Fruit fly (Drosophila melanogaster): ENCODE results near the gene Tsp29Fa.

Tsp29Fa gene

dm6 chr2L:8933710-8934242 is at the start of gene Tsp29Fa:
Gene Tsp29Fa (plus strand): TSS chr2L:8933962.
- no peak for TF ChIP-seq CG15710 (tag; optimal IDR thresholded peaks at IDR 0.05)
- TF ChIP-seq CG10348 (GFP tag; IDR thresholded peaks at IDR 0.05): no peak
- no peak for TF ChIP-seq CG4496 (GFP tag; IDR thresholded peaks at IDR 0.05)
- no peak for TF ChIP-seq fd96Ca (GFP tag; IDR thresholded peaks at IDR 0.05)
- TF ChIP-seq CG17806 (tag; optimal IDR thresholded peaks at IDR 0.05): no peak
- TF ChIP-seq EcR (GFP tag; optimal IDR thresholded peaks at IDR 0.05): no peak

- no peak for TF ChIP-seq gl (tag; optimal IDR thresholded peaks at IDR 0.05)
- no peak for TF ChIP-seq CG15710 (tag; optimal IDR thresholded peaks at IDR 0.05)
- no peak for TF ChIP-seq EcR (GFP tag; optimal IDR thresholded peaks at IDR 0.05)
- TF ChIP-seq Snoo (tag; optimal IDR thresholded peaks at IDR 0.05): no peak
- no peak for TF ChIP-seq Ets98B (GFP tag; IDR thresholded peaks at IDR 0.05)
- TF ChIP-seq D1 (tag; optimal IDR thresholded peaks at IDR 0.05): no peak
- TF ChIP-seq Pif1A (GFP tag; optimal IDR thresholded peaks at IDR 0.05): no peak
- no peak for TF ChIP-seq CG9948 (tag; optimal IDR thresholded peaks at IDR 0.05)
- no peak for TF ChIP-seq CG8301 (tag; optimal IDR thresholded peaks at IDR 0.05)
- TF ChIP-seq CG32121 (GFP tag; IDR thresholded peaks at IDR 0.05): no peak
- no peak for TF ChIP-seq CG34367 (tag; optimal IDR thresholded peaks at IDR 0.05)
- TF ChIP-seq CG8159 (tag; optimal IDR thresholded peaks at IDR 0.05): no peak
- no peak for TF ChIP-seq CG4496 (GFP tag; IDR thresholded peaks at IDR 0.05)
- no peak for TF ChIP-seq fd96Ca (GFP tag; IDR thresholded peaks at IDR 0.05)
- no peak for TF ChIP-seq CG13204 (GFP tag; optimal IDR thresholded peaks at IDR 0.05)
- TF ChIP-seq Pif1B (GFP tag; optimal IDR thresholded peaks at IDR 0.05): no peak
- TF ChIP-seq CG12605 (GFP tag; IDR thresholded peaks at IDR 0.05): no peak
- TF ChIP-seq CG14655 (GFP tag; optimal IDR thresholded peaks at IDR 0.05): no peak
- no peak for TF ChIP-seq rn (GFP tag; IDR thresholded peaks at IDR 0.05)
Measured at dm6 chr2L:8884102-8884501, 49.7 kb upstream of the Tsp29Fa start.

- TF ChIP-seq Snoo (tag; optimal IDR thresholded peaks at IDR 0.05): no peak
- no peak for TF ChIP-seq rn (GFP tag; IDR thresholded peaks at IDR 0.05)
Measured at dm6 chr2L:8888210-8888609, 45.6 kb upstream of the Tsp29Fa start.

dm6 chr2L:8888720-8889119 is 45.0 kb upstream of the Tsp29Fa start:
- TF ChIP-seq CG10348 (GFP tag; IDR thresholded peaks at IDR 0.05): no peak
- TF ChIP-seq CG8301 (tag; optimal IDR thresholded peaks at IDR 0.05): no peak
- no peak for TF ChIP-seq CG13204 (GFP tag; optimal IDR thresholded peaks at IDR 0.05)

- TF ChIP-seq CG4496 (GFP tag; IDR thresholded peaks at IDR 0.05): no peak
- TF ChIP-seq CG8159 (tag; optimal IDR thresholded peaks at IDR 0.05): no peak
- TF ChIP-seq CG15710 (tag; optimal IDR thresholded peaks at IDR 0.05): no peak
- TF ChIP-seq Snoo (tag; optimal IDR thresholded peaks at IDR 0.05): no peak
- TF ChIP-seq CG10348 (GFP tag; IDR thresholded peaks at IDR 0.05): no peak
- TF ChIP-seq CG13204 (GFP tag; optimal IDR thresholded peaks at IDR 0.05): no peak
- TF ChIP-seq CG34367 (tag; optimal IDR thresholded peaks at IDR 0.05): no peak
- no peak for TF ChIP-seq CG32121 (GFP tag; IDR thresholded peaks at IDR 0.05)
- TF ChIP-seq Pif1A (GFP tag; optimal IDR thresholded peaks at IDR 0.05): no peak
- no peak for TF ChIP-seq CG8301 (tag; optimal IDR thresholded peaks at IDR 0.05)
- TF ChIP-seq Ets98B (GFP tag; IDR thresholded peaks at IDR 0.05): no peak
- no peak for TF ChIP-seq gl (tag; optimal IDR thresholded peaks at IDR 0.05)
- TF ChIP-seq CG17806 (tag; optimal IDR thresholded peaks at IDR 0.05): no peak
- no peak for TF ChIP-seq CG12605 (GFP tag; IDR thresholded peaks at IDR 0.05)
- TF ChIP-seq rn (GFP tag; IDR thresholded peaks at IDR 0.05): no peak
- TF ChIP-seq CG9948 (tag; optimal IDR thresholded peaks at IDR 0.05): no peak
- no peak for TF ChIP-seq fd96Ca (GFP tag; IDR thresholded peaks at IDR 0.05)
- TF ChIP-seq EcR (GFP tag; optimal IDR thresholded peaks at IDR 0.05): no peak
Measured at dm6 chr2L:8891140-8891539, 42.6 kb upstream of the Tsp29Fa start, which contains the start of gene CG42713. Gene CG42713 (plus strand): TSS chr2L:8891440.

- TF ChIP-seq gl (tag; optimal IDR thresholded peaks at IDR 0.05) (no peak), CG4496 (GFP tag; IDR thresholded peaks at IDR 0.05) (0 out of 3 replicates have a peak, but pooled peaks have one; percentile 21), Snoo (tag; optimal IDR thresholded peaks at IDR 0.05) (no peak), CG12605 (GFP tag; IDR thresholded peaks at IDR 0.05) (no peak), CG17806 (tag; optimal IDR thresholded peaks at IDR 0.05) (no peak)
Measured at dm6 chr2L:8894224-8894623, 39.5 kb upstream of the Tsp29Fa start.

dm6 chr2L:8897954-8898713 is 35.6 kb upstream of the Tsp29Fa start:
- TF ChIP-seq gl (tag; optimal IDR thresholded peaks at IDR 0.05): peak; percentile 39
- TF ChIP-seq fd96Ca (GFP tag; IDR thresholded peaks at IDR 0.05): peak; percentile 57; the same call in 2 of the 3 replicates
- TF ChIP-seq CG34367 (tag; optimal IDR thresholded peaks at IDR 0.05): peak; percentile 65
- TF ChIP-seq D1 (tag; optimal IDR thresholded peaks at IDR 0.05): no peak
- peak; percentile 55 for TF ChIP-seq Pif1A (GFP tag; optimal IDR thresholded peaks at IDR 0.05)
- peak; percentile 83 for TF ChIP-seq CG8159 (tag; optimal IDR thresholded peaks at IDR 0.05)
- peak; percentile 77 for TF ChIP-seq CG17806 (tag; optimal IDR thresholded peaks at IDR 0.05)
- peak; percentile 76 for TF ChIP-seq CG9948 (tag; optimal IDR thresholded peaks at IDR 0.05)
- peak; percentile 81 for TF ChIP-seq Pif1B (GFP tag; optimal IDR thresholded peaks at IDR 0.05)
- TF ChIP-seq CG14655 (GFP tag; optimal IDR thresholded peaks at IDR 0.05): peak; percentile 88
- no peak for TF ChIP-seq CG10348 (GFP tag; IDR thresholded peaks at IDR 0.05)
- TF ChIP-seq EcR (GFP tag; optimal IDR thresholded peaks at IDR 0.05): peak; percentile 63
- peak; percentile 72 for TF ChIP-seq Snoo (tag; optimal IDR thresholded peaks at IDR 0.05)
- TF ChIP-seq rn (GFP tag; IDR thresholded peaks at IDR 0.05): no peak
- TF ChIP-seq CG8301 (tag; optimal IDR thresholded peaks at IDR 0.05): peak; percentile 81
- TF ChIP-seq CG12605 (GFP tag; IDR thresholded peaks at IDR 0.05): no peak; the same call in 1 of the 2 replicates
- peak; percentile 39; the same call in 1 of the 2 replicates for TF ChIP-seq CG32121 (GFP tag; IDR thresholded peaks at IDR 0.05)
- TF ChIP-seq Ets98B (GFP tag; IDR thresholded peaks at IDR 0.05): peak; percentile 62
- peak; percentile 40; the same call in 1 of the 3 replicates for TF ChIP-seq CG4496 (GFP tag; IDR thresholded peaks at IDR 0.05)
- peak; percentile 37 for TF ChIP-seq CG13204 (GFP tag; optimal IDR thresholded peaks at IDR 0.05)
- TF ChIP-seq CG15710 (tag; optimal IDR thresholded peaks at IDR 0.05): peak; percentile 71
